Worm (Caenorhabditis elegans) whole organism, young adult: ENCODE data around the gene twk-45.

Experiments used
- B0035.1 ChIP-seq: sonication (generic microtip); optimal IDR thresholded peaks from 2 replicates; lab custom pipeline; 2016; ENCODE audit warnings: missing genetic modification characterization, mild to moderate bottlenecking, missing compliant biosample characterization, missing genotype, missing genetic modification reagents
- B0261.1 ChIP-seq: sonication (generic microtip); optimal IDR thresholded peaks from 2 replicates; lab custom pipeline; 2016; ENCODE audit warnings: mild to moderate bottlenecking, missing genetic modification characterization, moderate library complexity, missing compliant biosample characterization
- C17E4.6 ChIP-seq: fragments of 200-800 bp; sonication (Bioruptor generic); IDR thresholded peaks from 2 replicates; pipeline ENCODE4 v1.3.6; 2022; ENCODE audit warnings: missing genetic modification reagents, missing genetic modification characterization, missing compliant biosample characterization
- D2030.7 ChIP-seq: fragments of 200-800 bp; sonication (Bioruptor generic); IDR thresholded peaks from 2 replicates; pipeline ENCODE4 v1.3.6; 2022; ENCODE audit warnings: missing genetic modification reagents, missing genetic modification characterization, missing compliant biosample characterization
- F22D6.2 ChIP-seq: sonication (generic microtip); optimal IDR thresholded peaks from 2 replicates; lab custom pipeline; 2016; ENCODE audit warnings: mild to moderate bottlenecking, missing genetic modification characterization, missing compliant biosample characterization
- F57C9.4 ChIP-seq: sonication (generic microtip); optimal IDR thresholded peaks from 2 replicates; lab custom pipeline; 2017; ENCODE audit warnings: mild to moderate bottlenecking, missing genetic modification characterization, missing compliant biosample characterization
- K12H6.12 ChIP-seq: fragments of 200-800 bp; sonication (Bioruptor generic); optimal IDR thresholded peaks from 2 replicates; lab custom pipeline; 2018; ENCODE audit warnings: mild to moderate bottlenecking, missing genetic modification characterization, missing compliant biosample characterization
- T26A5.8 ChIP-seq: sonication (generic microtip); optimal IDR thresholded peaks from 2 replicates; lab custom pipeline; 2016; ENCODE audit warnings: missing genetic modification characterization, missing compliant biosample characterization
- Y79H2A.3 ChIP-seq: fragments of 200-800 bp; sonication (Bioruptor generic); conservative IDR thresholded peaks from 2 replicates; pipeline ENCODE4 v1.3.6; 2022; ENCODE audit warnings: missing genetic modification reagents, missing genetic modification characterization, missing compliant biosample characterization
- akir-1 ChIP-seq: fragments of 200-800 bp; sonication (Bioruptor generic); optimal IDR thresholded peaks from 2 replicates; lab custom pipeline; 2018; ENCODE audit warnings: mild to moderate bottlenecking, missing genetic modification characterization, moderate library complexity, missing compliant biosample characterization
- athp-1 ChIP-seq: sonication (generic microtip); optimal IDR thresholded peaks from 2 replicates; lab custom pipeline; 2017; ENCODE audit warnings: mild to moderate bottlenecking, missing genetic modification characterization, missing compliant biosample characterization
- bed-1 ChIP-seq: fragments of 200-800 bp; sonication (Bioruptor generic); IDR thresholded peaks from 2 replicates; pipeline ENCODE4 v1.3.6; 2022; ENCODE audit warnings: missing genetic modification reagents, missing genetic modification characterization, missing compliant biosample characterization
- bed-2 ChIP-seq: fragments of 200-800 bp; sonication (Bioruptor generic); IDR thresholded peaks from 2 replicates; pipeline ENCODE4 v1.3.6; 2022; ENCODE audit warnings: missing genetic modification reagents, missing genetic modification characterization, missing compliant biosample characterization
- cebp-1 ChIP-seq, 2 experiments: fragments of 200-800 bp in 1 of 2; sonication (Bioruptor generic) in 1 of 2; sonication (generic microtip) in 1 of 2; IDR thresholded peaks in 1 of 2; optimal IDR thresholded peaks in 1 of 2; 2 replicates each; pipeline versions ENCODE4 v1.3.6 to Lab custom; 2017 to 2022; ENCODE audit warnings: missing compliant biosample characterization in 2 of 2, missing genetic modification characterization in 2 of 2, mild to moderate bottlenecking in 1 of 2, missing genetic modification reagents in 1 of 2, moderate library complexity in 1 of 2
- ceh-100 ChIP-seq: fragments of 200-800 bp; sonication (Bioruptor generic); IDR thresholded peaks from 2 replicates; pipeline ENCODE4 v1.3.6; 2022; ENCODE audit warnings: missing genetic modification reagents, missing genetic modification characterization, missing compliant biosample characterization
- ceh-40 ChIP-seq: fragments of 200-800 bp; sonication (Bioruptor generic); IDR thresholded peaks from 2 replicates; pipeline ENCODE4 v1.3.6; 2022; ENCODE audit warnings: missing genetic modification characterization, missing compliant biosample characterization
- ceh-91 ChIP-seq: fragments of 200-800 bp; sonication (Bioruptor generic); IDR thresholded peaks from 2 replicates; pipeline ENCODE4 v1.3.6; 2022; ENCODE audit warnings: missing genetic modification reagents, missing genetic modification characterization, missing compliant biosample characterization
- chd-7 ChIP-seq: sonication (generic microtip); optimal IDR thresholded peaks from 2 replicates; lab custom pipeline; 2016; ENCODE audit warnings: mild to moderate bottlenecking, missing genetic modification characterization, moderate library complexity, missing compliant biosample characterization
- dox-1 ChIP-seq: fragments of 200-800 bp; sonication (Bioruptor generic); IDR thresholded peaks from 2 replicates; pipeline ENCODE4 v1.3.6; 2022; ENCODE audit warnings: missing genetic modification reagents, missing genetic modification characterization, missing compliant biosample characterization
- efl-1 ChIP-seq: fragments of 150-350 bp; optimal IDR thresholded peaks from 2 replicates; lab custom pipeline; 2014; ENCODE audit warnings: missing biosample characterization, missing genetic modification reagents, missing genetic modification characterization
- egrh-3 ChIP-seq: fragments of 200-800 bp; sonication (Bioruptor generic); IDR thresholded peaks from 2 replicates; pipeline ENCODE4 v1.3.6; 2022; ENCODE audit warnings: missing genetic modification reagents, missing genetic modification characterization, missing compliant biosample characterization
- hlh-12 ChIP-seq: sonication (generic microtip); optimal IDR thresholded peaks from 2 replicates; lab custom pipeline; 2016; ENCODE audit warnings: missing genetic modification characterization, missing compliant biosample characterization
- hsf-1 ChIP-seq: fragments of 200-800 bp; sonication (Bioruptor generic); IDR thresholded peaks from 2 replicates; pipeline ENCODE4 v1.3.6; 2022; ENCODE audit warnings: missing genetic modification reagents, missing genetic modification characterization, missing compliant biosample characterization
- lin-26 ChIP-seq: fragments of 200-800 bp; sonication (Bioruptor generic); IDR thresholded peaks from 2 replicates; pipeline ENCODE4 v1.3.6; 2022; ENCODE audit warnings: missing genetic modification reagents, missing genetic modification characterization, missing compliant biosample characterization
- lin-35 ChIP-seq, 3 experiments: fragments of 150-350 bp in 2 of 3; sonication (generic microtip) in 1 of 3; optimal IDR thresholded peaks; 2 replicates each; lab custom pipeline; 2014 to 2018; ENCODE audit warnings: missing biosample characterization in 3 of 3, missing genetic modification characterization in 3 of 3, missing genetic modification reagents in 3 of 3
- lsl-1 ChIP-seq: fragments of 200-800 bp; sonication (Bioruptor generic); optimal IDR thresholded peaks from 2 replicates; lab custom pipeline; 2018; ENCODE audit warnings: mild to moderate bottlenecking, missing genetic modification characterization, moderate library complexity, missing compliant biosample characterization
- lsy-27 ChIP-seq: sonication (generic microtip); optimal IDR thresholded peaks from 2 replicates; lab custom pipeline; 2017; ENCODE audit warnings: missing genetic modification characterization, mild to moderate bottlenecking, missing compliant biosample characterization, antibody characterized with exemption, missing genotype, borderline replicate concordance; ENCODE audit not compliant: insufficient read depth
- madf-10 ChIP-seq: sonication (generic microtip); optimal IDR thresholded peaks from 2 replicates; lab custom pipeline; 2016; ENCODE audit warnings: mild to moderate bottlenecking, missing genetic modification characterization, missing compliant biosample characterization
- mel-28 ChIP-seq: sonication (generic microtip); optimal IDR thresholded peaks from 2 replicates; lab custom pipeline; 2016; ENCODE audit warnings: borderline replicate concordance, mild to moderate bottlenecking, missing genetic modification characterization, missing compliant biosample characterization
- mes-4 ChIP-seq: sonication (generic microtip); optimal IDR thresholded peaks from 2 replicates; lab custom pipeline; 2016; ENCODE audit warnings: missing genotype, missing genetic modification characterization, missing compliant biosample characterization
- mxl-1 ChIP-seq: sonication (generic microtip); optimal IDR thresholded peaks from 2 replicates; lab custom pipeline; 2016; ENCODE audit warnings: missing genetic modification characterization, missing compliant biosample characterization
- nfya-1 ChIP-seq: sonication (generic microtip); optimal IDR thresholded peaks from 2 replicates; lab custom pipeline; 2017; ENCODE audit warnings: antibody characterized with exemption, missing compliant biosample characterization, missing genetic modification characterization, borderline replicate concordance; ENCODE audit not compliant: insufficient read depth
- nhr-179 ChIP-seq: sonication (generic microtip); optimal IDR thresholded peaks from 2 replicates; lab custom pipeline; 2016; ENCODE audit warnings: mild to moderate bottlenecking, missing genetic modification characterization, missing compliant biosample characterization
- nhr-80 ChIP-seq: sonication (generic microtip); optimal IDR thresholded peaks from 2 replicates; lab custom pipeline; 2016; ENCODE audit warnings: missing genetic modification characterization, missing compliant biosample characterization
- repo-1 ChIP-seq: sonication (generic microtip); optimal IDR thresholded peaks from 2 replicates; lab custom pipeline; 2017; ENCODE audit warnings: mild to moderate bottlenecking, missing genetic modification characterization, missing compliant biosample characterization
- sdz-38 ChIP-seq: sonication (generic microtip); optimal IDR thresholded peaks from 2 replicates; lab custom pipeline; 2016; ENCODE audit warnings: missing genotype, missing genetic modification characterization, missing compliant biosample characterization
- snpc-1.1 ChIP-seq: sonication (generic microtip); optimal IDR thresholded peaks from 2 replicates; lab custom pipeline; 2017; ENCODE audit warnings: missing genetic modification characterization, mild to moderate bottlenecking, missing compliant biosample characterization, antibody characterized with exemption, moderate library complexity, missing genotype, missing genetic modification reagents; ENCODE audit not compliant: insufficient read depth
- snpc-4 ChIP-seq, 5 experiments: fragments of 150-350 bp in 1 of 5; sonication (generic microtip) in 4 of 5; optimal IDR thresholded peaks; 2 replicates each; lab custom pipeline; 2014 to 2018; ENCODE audit warnings: missing genetic modification characterization in 5 of 5, missing biosample characterization in 3 of 5, antibody characterized with exemption in 2 of 5, mild to moderate bottlenecking in 2 of 5, missing compliant biosample characterization in 2 of 5, missing genotype in 2 of 5, moderate library complexity in 2 of 5, missing genetic modification reagents in 1 of 5
- somi-1 ChIP-seq: fragments of 200-800 bp; sonication (Bioruptor generic); optimal IDR thresholded peaks from 2 replicates; lab custom pipeline; 2018; ENCODE audit warnings: mild to moderate bottlenecking, missing genetic modification characterization, missing compliant biosample characterization
- tbx-9 ChIP-seq: sonication (generic microtip); optimal IDR thresholded peaks from 2 replicates; lab custom pipeline; 2016; ENCODE audit warnings: borderline replicate concordance, missing genetic modification characterization, inconsistent platforms, missing compliant biosample characterization
- tlf-1 ChIP-seq: fragments of 200-800 bp; sonication (Bioruptor generic); optimal IDR thresholded peaks from 2 replicates; lab custom pipeline; 2018; ENCODE audit warnings: mild to moderate bottlenecking, missing genetic modification characterization, missing compliant biosample characterization
- zim-3 ChIP-seq: sonication (generic microtip); optimal IDR thresholded peaks from 2 replicates; lab custom pipeline; 2017; ENCODE audit warnings: mild to moderate bottlenecking, missing genetic modification characterization, moderate library complexity, missing compliant biosample characterization
- ztf-18 ChIP-seq: sonication (generic microtip); optimal IDR thresholded peaks from 2 replicates; lab custom pipeline; 2016; ENCODE audit warnings: missing genotype, mild to moderate bottlenecking, missing genetic modification characterization, missing compliant biosample characterization
- ztf-28 ChIP-seq: fragments of 200-800 bp; sonication (Bioruptor generic); IDR thresholded peaks from 2 replicates; pipeline ENCODE4 v1.3.6; 2022; ENCODE audit warnings: missing genetic modification reagents, missing genetic modification characterization, missing compliant biosample characterization
- ztf-6 ChIP-seq: fragments of 200-800 bp; sonication (Bioruptor generic); IDR thresholded peaks from 2 replicates; pipeline ENCODE4 v1.3.6; 2022; ENCODE audit warnings: missing genetic modification reagents, missing genetic modification characterization, missing compliant biosample characterization

The twk-45 gene

DNA sequence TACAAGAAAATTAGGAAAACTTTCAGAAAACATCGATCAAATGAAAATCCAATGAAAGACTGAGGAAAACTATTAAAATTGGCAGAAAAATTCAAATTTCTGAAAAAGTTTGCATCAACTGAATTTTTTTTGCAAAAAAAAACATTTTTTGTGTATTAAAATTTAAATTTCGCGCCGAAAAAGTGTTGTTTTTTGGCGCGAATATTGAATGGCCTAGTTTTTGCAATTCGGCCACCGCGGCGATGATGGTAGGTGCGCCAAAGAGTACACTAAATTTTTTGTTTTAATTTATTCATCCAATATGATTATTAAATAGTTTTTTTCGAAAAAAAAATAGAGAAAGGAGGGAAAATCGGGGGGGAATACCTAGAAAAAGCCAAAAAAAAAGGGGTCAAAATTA is 32.6 kb downstream of the twk-45 start:
- no peak for TF ChIP-seq B0261.1 (tag; lab: Kevin White, UChicago)
- TF ChIP-seq lsy-27 (tag; lab: Kevin White, UChicago) = no peak
- TF ChIP-seq somi-1 (GFP tag; lab: Kevin White, UChicago) = no peak
- TF ChIP-seq mes-4 (tag; lab: Kevin White, UChicago) = no peak

DNA sequence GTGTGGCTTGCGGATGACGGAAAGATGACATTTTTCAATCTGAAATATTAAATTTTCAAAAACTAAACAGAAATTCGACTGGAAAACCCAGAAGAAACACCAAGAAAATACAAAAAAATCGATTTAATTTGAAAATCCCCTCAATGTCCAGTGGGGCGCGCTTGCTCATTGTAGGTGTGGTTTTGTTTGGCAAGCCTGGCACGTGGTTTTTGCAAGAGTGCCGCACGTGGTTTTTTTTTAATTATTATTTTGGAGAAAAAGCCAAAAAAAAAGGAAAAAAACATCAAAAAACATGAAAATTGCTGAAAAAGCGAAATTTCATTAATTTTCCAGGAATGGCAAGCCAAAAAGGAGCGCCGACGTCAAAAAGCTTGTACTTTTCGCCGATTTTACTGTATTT is 33.1 kb downstream of the twk-45 start, which contains the start of gene swsn-3:
Gene swsn-3, minus strand, starts transcription at position 45 of the 400 bp plus-strand sequence.
- peak in 1 of 3 experiments; percentile 89 for TF ChIP-seq lin-35 (GFP tag; optimal IDR thresholded peaks at IDR 0.05; lab: Kevin White, UChicago)
- TF ChIP-seq ztf-6 (GFP tag; lab: Robert Waterston, UW) = no peak
- TF ChIP-seq mel-28 = no peak
- no peak for TF ChIP-seq ceh-40 (GFP tag; lab: Robert Waterston, UW)
- no peak for TF ChIP-seq ztf-28
- TF ChIP-seq madf-10 (tag; lab: Kevin White, UChicago) = peak; percentile 13
- TF ChIP-seq sdz-38 (tag; lab: Kevin White, UChicago) = no peak
- peak; percentile 95 for TF ChIP-seq athp-1
- TF ChIP-seq bed-1 = no peak
- TF ChIP-seq egrh-3 (GFP tag; lab: Robert Waterston, UW) = 0 out of 2 replicates have a peak, but pooled peaks have one; percentile 14
- no peak for TF ChIP-seq T26A5.8 (tag; lab: Kevin White, UChicago)
- no peak for TF ChIP-seq hlh-12 (tag; lab: Kevin White, UChicago)
- TF ChIP-seq D2030.7 = peak; percentile 79
- TF ChIP-seq akir-1 (GFP tag; lab: Kevin White, UChicago) = no peak
- peak; percentile 63 for TF ChIP-seq tlf-1 (GFP tag; lab: Kevin White, UChicago)
- no peak for TF ChIP-seq F22D6.2
- TF ChIP-seq K12H6.12 (tag; lab: Kevin White, UChicago) = peak; percentile 55
- no peak for TF ChIP-seq Y79H2A.3 (GFP tag; lab: Robert Waterston, UW)
- peak; percentile 57 for TF ChIP-seq ztf-18 (tag; lab: Kevin White, UChicago)
- TF ChIP-seq snpc-4 (GFP tag; optimal IDR thresholded peaks at IDR 0.05; lab: Kevin White, UChicago) = peak; percentile 73
- peak; percentile 11 to 70 (median 62) for TF ChIP-seq snpc-4 (tag; optimal IDR thresholded peaks at IDR 0.05; lab: Kevin White, UChicago)
- TF ChIP-seq lin-26 = no peak
- TF ChIP-seq nhr-80 (tag; lab: Kevin White, UChicago) = peak; percentile 43
- no peak for TF ChIP-seq nhr-179
- no peak for TF ChIP-seq B0035.1
- TF ChIP-seq F57C9.4 (tag; lab: Kevin White, UChicago) = no peak
- TF ChIP-seq snpc-1.1 (tag; lab: Kevin White, UChicago) = peak; percentile 68
- TF ChIP-seq ceh-91 (GFP tag; lab: Robert Waterston, UW) = peak; percentile 57
- no peak for TF ChIP-seq nfya-1 (tag; lab: Kevin White, UChicago)
- TF ChIP-seq bed-2 (GFP tag; lab: Robert Waterston, UW) = no peak
- peak; percentile 50 for TF ChIP-seq efl-1 (GFP tag; lab: Kevin White, UChicago)
- TF ChIP-seq hsf-1 (GFP tag; lab: Robert Waterston, UW) = no peak
- peak; percentile 72 for TF ChIP-seq lsy-27 (tag; lab: Kevin White, UChicago)
- TF ChIP-seq zim-3 (tag; lab: Kevin White, UChicago) = no peak
- TF ChIP-seq repo-1 = peak; percentile 49
- TF ChIP-seq dox-1 (GFP tag; lab: Robert Waterston, UW) = peak; percentile 87
- TF ChIP-seq mxl-1 = peak; percentile 32
- TF ChIP-seq mes-4 (tag; lab: Kevin White, UChicago) = no peak
- no peak for TF ChIP-seq chd-7 (tag; lab: Kevin White, UChicago)
- peak; percentile 68 for TF ChIP-seq C17E4.6 (GFP tag; lab: Robert Waterston, UW)
- peak; percentile 75 for TF ChIP-seq lsl-1 (GFP tag; lab: Kevin White, UChicago)
- TF ChIP-seq cebp-1 (GFP tag; IDR thresholded peaks at IDR 0.05; lab: Robert Waterston, UW) = no peak
- peak; percentile 76 for TF ChIP-seq cebp-1 (tag; optimal IDR thresholded peaks at IDR 0.05; lab: Kevin White, UChicago)
- peak; percentile 82 for TF ChIP-seq ceh-100 (GFP tag; lab: Robert Waterston, UW)
- no peak for TF ChIP-seq tbx-9
